Worm (Caenorhabditis elegans) whole organism, L2 larva: ENCODE measurements around the gene szy-20.
A peak's percentile ranks its signal among the peaks of the same experiment; 100 is the strongest.

ENCODE experiments used
- alr-1 ChIP-seq: fragments of 150-350 bp; optimal IDR thresholded peaks from 2 replicates; lab custom pipeline; 2014; ENCODE audit warnings: missing biosample characterization, missing genetic modification characterization
- blmp-1 ChIP-seq: sonication (generic microtip); optimal IDR thresholded peaks from 2 replicates; lab custom pipeline; 2017; ENCODE audit warnings: missing genetic modification characterization, mild to moderate bottlenecking, missing compliant biosample characterization, antibody characterized with exemption, moderate library complexity; ENCODE audit not compliant: insufficient read depth
- fos-1 ChIP-seq: fragments of 150-350 bp; optimal IDR thresholded peaks from 2 replicates; lab custom pipeline; 2014; ENCODE audit warnings: missing biosample characterization, missing genetic modification characterization
- unc-39 ChIP-seq: fragments of 150-350 bp; optimal IDR thresholded peaks from 2 replicates; lab custom pipeline; 2014; ENCODE audit warnings: missing biosample characterization, missing genetic modification characterization

szy-20 gene

DNA sequence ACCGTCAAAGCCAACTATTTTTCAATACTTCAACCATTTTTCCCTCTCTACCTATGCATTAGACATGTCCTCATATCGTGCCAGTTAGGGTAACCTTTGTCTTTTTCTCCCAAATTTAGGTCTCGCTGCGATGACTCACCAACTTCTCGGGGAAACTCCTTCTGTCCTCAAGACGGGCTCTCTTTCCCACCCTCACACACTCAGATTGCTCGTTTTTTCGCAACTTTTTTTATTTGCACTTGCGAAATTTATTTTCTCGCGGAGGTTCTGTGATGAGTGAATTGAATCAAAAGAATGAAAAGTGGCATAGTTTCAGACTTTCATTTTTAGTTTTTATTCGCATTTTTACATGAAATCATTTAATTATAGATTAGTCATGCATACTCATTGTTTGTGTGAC lies 48.8 kb downstream of the szy-20 start:
- TF ChIP-seq fos-1 (tag; lab: Kevin White, UChicago) (peak; percentile 72), alr-1 (tag; lab: Kevin White, UChicago) (no peak)

DNA sequence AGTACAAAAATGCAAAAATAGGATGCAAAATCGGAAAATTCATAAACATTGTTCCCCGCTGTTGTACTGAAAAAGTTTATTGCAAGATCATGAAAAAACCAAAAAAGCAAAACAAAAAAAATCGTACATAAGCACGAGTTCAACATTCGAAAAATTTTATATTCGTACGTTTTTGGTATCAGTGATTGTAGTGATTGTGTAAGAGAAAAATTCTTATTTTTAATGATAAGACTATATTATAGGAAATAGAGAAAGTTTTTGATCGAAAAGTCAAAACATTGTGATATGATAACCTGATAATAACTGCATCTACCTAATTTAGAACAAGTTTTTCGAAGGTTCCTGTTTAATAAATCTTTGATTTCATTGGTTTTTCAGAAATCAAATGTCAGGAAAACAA lies 51.8 kb downstream of the szy-20 start:
- TF ChIP-seq blmp-1 (tag; lab: Kevin White, UChicago), result peak; percentile 10
- no peak for TF ChIP-seq unc-39
- TF ChIP-seq fos-1 (tag; lab: Kevin White, UChicago), result peak; percentile 46
- TF ChIP-seq, all 48 proteins: peak for 2
